Fruit fly (Drosophila melanogaster) whole organism, embryonic: ENCODE measurements around the gene drpr.

Experiments used
- Aef1 ChIP-seq: fragments of 200-800 bp; sonication (Bioruptor generic); IDR thresholded peaks from 3 replicates; pipeline ENCODE4 v1.3.6; 2022; ENCODE audit warnings: missing biosample characterization, missing genetic modification characterization
- CG11456 ChIP-seq: fragments of 200-800 bp; sonication (Bioruptor generic); IDR thresholded peaks from 3 replicates; pipeline ENCODE4 v1.3.6; 2022; ENCODE audit warnings: missing biosample characterization, missing genetic modification characterization
- CG11695 ChIP-seq: fragments of 200-800 bp; sonication (Bioruptor generic); IDR thresholded peaks from 3 replicates; pipeline ENCODE4 v1.3.6; 2022; ENCODE audit warnings: missing biosample characterization, missing genetic modification characterization
- CG11696 ChIP-seq: fragments of 200-800 bp; sonication (Bioruptor generic); IDR thresholded peaks from 2 replicates; pipeline ENCODE4 v1.3.6; 2022; ENCODE audit warnings: missing biosample characterization, missing genetic modification characterization
- CG11723 ChIP-seq: fragments of 200-800 bp; sonication (Bioruptor generic); optimal IDR thresholded peaks from 2 replicates; lab custom pipeline; 2017; ENCODE audit warnings: missing biosample characterization, mild to moderate bottlenecking, missing genetic modification characterization
- CG12391 ChIP-seq: fragments of 200-800 bp; sonication (Bioruptor generic); optimal IDR thresholded peaks from 3 replicates; lab custom pipeline; 2018; ENCODE audit warnings: missing biosample characterization, mild to moderate bottlenecking, missing genetic modification characterization, moderate library complexity
- CG12744 ChIP-seq: fragments of 200-800 bp; sonication (Bioruptor generic); optimal IDR thresholded peaks from 2 replicates; lab custom pipeline; 2016; ENCODE audit warnings: missing biosample characterization, missing genetic modification characterization
- CG15479 ChIP-seq: fragments of 200-800 bp; sonication (Bioruptor generic); optimal IDR thresholded peaks from 3 replicates; lab custom pipeline; 2019; ENCODE audit warnings: missing biosample characterization, mild to moderate bottlenecking, missing genetic modification characterization, moderate library complexity
- CG15601 ChIP-seq: fragments of 200-800 bp; sonication (Bioruptor generic); optimal IDR thresholded peaks from 3 replicates; lab custom pipeline; 2019; ENCODE audit warnings: missing biosample characterization, mild to moderate bottlenecking, missing genetic modification characterization, moderate library complexity
- CG2678 ChIP-seq: fragments of 200-800 bp; sonication (Bioruptor generic); optimal IDR thresholded peaks from 3 replicates; lab custom pipeline; 2019; ENCODE audit warnings: missing biosample characterization, mild to moderate bottlenecking, missing genetic modification characterization, moderate library complexity
- CG34376 ChIP-seq: fragments of 200-800 bp; sonication (Bioruptor generic); optimal IDR thresholded peaks from 2 replicates; lab custom pipeline; 2018; ENCODE audit warnings: missing biosample characterization, mild to moderate bottlenecking, missing genetic modification characterization
- CG3726 ChIP-seq: fragments of 200-800 bp; sonication (Bioruptor generic); IDR thresholded peaks from 3 replicates; pipeline ENCODE4, ENCODE4 v1.3.6; 2022; ENCODE audit warnings: missing biosample characterization, missing genetic modification characterization
- CG4328 ChIP-seq: fragments of 200-800 bp; sonication (Bioruptor generic); optimal IDR thresholded peaks from 3 replicates; lab custom pipeline; 2017; ENCODE audit warnings: missing biosample characterization, missing genetic modification reagents, missing genetic modification characterization
- CG5953 ChIP-seq: fragments of 200-800 bp; sonication (Bioruptor generic); IDR thresholded peaks from 2 replicates; pipeline ENCODE4 v1.3.6; 2022; ENCODE audit warnings: missing biosample characterization, missing genetic modification characterization
- CG6689 ChIP-seq: fragments of 200-800 bp; sonication (Bioruptor generic); IDR thresholded peaks from 2 replicates; pipeline ENCODE4 v1.3.6; 2022; ENCODE audit warnings: missing biosample characterization, missing genetic modification characterization
- Doc2 ChIP-seq: fragments of 200-800 bp; sonication (Bioruptor generic); IDR thresholded peaks from 2 replicates; pipeline ENCODE4 v1.3.6; 2022; ENCODE audit warnings: missing biosample characterization, missing genetic modification characterization
- E2f1 ChIP-seq: fragments of 200-800 bp; sonication (Bioruptor generic); IDR thresholded peaks from 2 replicates; pipeline ENCODE4 v1.3.6; 2022; ENCODE audit warnings: missing biosample characterization, missing genetic modification characterization
- ERR ChIP-seq: fragments of 200-800 bp; sonication (Bioruptor generic); optimal IDR thresholded peaks from 2 replicates; lab custom pipeline; 2016; ENCODE audit warnings: missing biosample characterization, missing genetic modification characterization
- MBD-R2 ChIP-seq: fragments of 200-800 bp; sonication (Bioruptor generic); IDR thresholded peaks from 2 replicates; pipeline ENCODE4 v1.3.6; 2022; ENCODE audit warnings: missing biosample characterization, missing genetic modification characterization
- Myb ChIP-seq: fragments of 200-800 bp; sonication (Bioruptor generic); optimal IDR thresholded peaks from 2 replicates; lab custom pipeline; 2016; ENCODE audit warnings: missing biosample characterization, missing genetic modification characterization
- Nf-YA ChIP-seq: fragments of 200-800 bp; sonication (Bioruptor generic); IDR thresholded peaks from 2 replicates; pipeline ENCODE4 v1.3.6; 2022; ENCODE audit warnings: missing biosample characterization, missing genetic modification characterization
- Pdp1 ChIP-seq, 2 experiments: fragments of 200-800 bp; sonication (Bioruptor generic); optimal IDR thresholded peaks; 3 replicates each; lab custom pipeline; 2016; ENCODE audit warnings: missing biosample characterization in 2 of 2, missing genetic modification characterization in 2 of 2, mild to moderate bottlenecking in 1 of 2, moderate library complexity in 1 of 2
- Sin3A ChIP-seq: fragments of >200 bp; optimal IDR thresholded peaks from 2 replicates; lab custom pipeline; 2018
- Trl ChIP-seq, 3 experiments: fragments of >200 bp in 2 of 3; fragments of 200-800 bp in 1 of 3; sonication (Bioruptor generic) in 1 of 3; optimal IDR thresholded peaks; 2 replicates in 1 of 3; 3 replicates in 2 of 3; lab custom pipeline; 2016 to 2017; ENCODE audit warnings: missing biosample characterization in 1 of 3, missing genetic modification characterization in 1 of 3
- abd-A ChIP-seq: fragments of 200-800 bp; sonication (Bioruptor generic); optimal IDR thresholded peaks from 3 replicates; lab custom pipeline; 2019; ENCODE audit warnings: missing biosample characterization, mild to moderate bottlenecking, missing genetic modification characterization, moderate library complexity
- aop ChIP-seq: fragments of 200-800 bp; sonication (Bioruptor generic); IDR thresholded peaks from 2 replicates; pipeline ENCODE4 v1.3.6; 2022; ENCODE audit warnings: missing biosample characterization, missing genetic modification characterization
- bigmax ChIP-seq: fragments of 200-800 bp; sonication (Bioruptor generic); optimal IDR thresholded peaks from 2 replicates; lab custom pipeline; 2018; ENCODE audit warnings: missing biosample characterization, mild to moderate bottlenecking, missing genetic modification characterization
- cad ChIP-seq: fragments of >200 bp; optimal IDR thresholded peaks from 2 replicates; lab custom pipeline; 2017; ENCODE audit warnings: missing biosample characterization, missing genetic modification characterization
- ci ChIP-seq: fragments of 200-800 bp; sonication (Bioruptor generic); IDR thresholded peaks from 3 replicates; pipeline ENCODE4 v1.3.6; 2022; ENCODE audit warnings: missing biosample characterization, missing genetic modification characterization
- cwo ChIP-seq: fragments of 200-800 bp; sonication (Bioruptor generic); optimal IDR thresholded peaks from 3 replicates; lab custom pipeline; 2017; ENCODE audit warnings: missing biosample characterization, missing genetic modification characterization, mild to moderate bottlenecking, moderate library complexity, missing genetic modification reagents
- dm ChIP-seq: fragments of 200-800 bp; sonication (Bioruptor generic); optimal IDR thresholded peaks from 3 replicates; lab custom pipeline; 2016; ENCODE audit warnings: missing biosample characterization, missing genetic modification characterization
- fu2 ChIP-seq: fragments of 200-800 bp; sonication (Bioruptor generic); optimal IDR thresholded peaks from 2 replicates; lab custom pipeline; 2016; ENCODE audit warnings: missing biosample characterization, missing genetic modification characterization
- gem ChIP-seq: fragments of 200-800 bp; sonication (Bioruptor generic); optimal IDR thresholded peaks from 2 replicates; lab custom pipeline; 2019; ENCODE audit warnings: missing biosample characterization, mild to moderate bottlenecking, missing genetic modification characterization, moderate library complexity
- grn ChIP-seq: fragments of 200-800 bp; sonication (Bioruptor generic); optimal IDR thresholded peaks from 3 replicates; lab custom pipeline; 2017; ENCODE audit warnings: missing biosample characterization, missing genetic modification characterization
- gro ChIP-seq: fragments of 200-800 bp; sonication (Bioruptor generic); optimal IDR thresholded peaks from 2 replicates; lab custom pipeline; 2016; ENCODE audit warnings: missing biosample characterization, missing genetic modification characterization
- kah ChIP-seq: fragments of 200-800 bp; sonication (Bioruptor generic); optimal IDR thresholded peaks from 2 replicates; lab custom pipeline; 2018; ENCODE audit warnings: missing biosample characterization, mild to moderate bottlenecking, missing genetic modification characterization
- ken ChIP-seq: fragments of 200-800 bp; sonication (Bioruptor generic); IDR thresholded peaks from 3 replicates; pipeline ENCODE4 v1.3.6; 2022; ENCODE audit warnings: missing biosample characterization, missing genetic modification characterization
- klu ChIP-seq: fragments of 200-800 bp; sonication (Bioruptor generic); IDR thresholded peaks from 2 replicates; pipeline ENCODE4 v1.3.6; 2022; ENCODE audit warnings: missing biosample characterization, missing genetic modification characterization
- yki ChIP-seq: fragments of >200 bp; optimal IDR thresholded peaks from 3 replicates; lab custom pipeline; 2018
- zen2 ChIP-seq: fragments of 200-800 bp; sonication (Bioruptor generic); IDR thresholded peaks from 3 replicates; pipeline ENCODE4 v1.3.6; 2022; ENCODE audit warnings: missing biosample characterization, missing genetic modification characterization; ENCODE audit not compliant: partially characterized antibody

Gene drpr

dm6 chr3L:1727431-1727830 is 3.5 kb downstream of the drpr start (continued):
- TF ChIP-seq kah (GFP tag; lab: Kevin White, UChicago) (no peak), ERR (GFP tag; lab: Kevin White, UChicago) (no peak), CG15601 (tag; lab: Kevin White, UChicago) (no peak)
- TF ChIP-seq, all 482 proteins: peak for 2

dm6 chr3L:1726747-1727146 is 4.2 kb downstream of the drpr start:
- no peak for TF ChIP-seq CG11695
- TF ChIP-seq CG2678 (tag; lab: Kevin White, UChicago), result no peak
- no peak for TF ChIP-seq CG34376 (GFP tag; lab: Kevin White, UChicago)
- TF ChIP-seq aop, result no peak
- TF ChIP-seq abd-A (tag; lab: Kevin White, UChicago), result no peak
- no peak for TF ChIP-seq klu (GFP tag; lab: Robert Waterston, UW)
- no peak for TF ChIP-seq CG11696 (GFP tag; lab: Robert Waterston, UW)
- peak; percentile 57 for TF ChIP-seq CG15479
- no peak for TF ChIP-seq dm (GFP tag; lab: Kevin White, UChicago)
- TF ChIP-seq Sin3A (lab: Kevin White, UChicago), result no peak
- no peak for TF ChIP-seq ci (GFP tag; lab: Robert Waterston, UW)
- TF ChIP-seq Myb (GFP tag; lab: Kevin White, UChicago), result no peak
- TF ChIP-seq Nf-YA (GFP tag; lab: Robert Waterston, UW), result no peak
- TF ChIP-seq grn, result peak; percentile 20
- no peak for TF ChIP-seq CG12391 (tag; lab: Kevin White, UChicago)
- no peak for TF ChIP-seq cad (GFP tag; lab: Kevin White, UChicago)
- peak in 1 of 2 experiments; percentile 2 for TF ChIP-seq Pdp1 (GFP tag; optimal IDR thresholded peaks at IDR 0.05; lab: Kevin White, UChicago)
- no peak for TF ChIP-seq bigmax (GFP tag; lab: Kevin White, UChicago)
- TF ChIP-seq Aef1 (GFP tag; lab: Robert Waterston, UW), result no peak
- no peak for TF ChIP-seq CG11723
- no peak for TF ChIP-seq CG12744 (GFP tag; lab: Kevin White, UChicago)
- TF ChIP-seq cwo (GFP tag; lab: Kevin White, UChicago), result peak; percentile 16
- no peak for TF ChIP-seq E2f1
- no peak for TF ChIP-seq CG5953
- TF ChIP-seq Doc2 (GFP tag; lab: Robert Waterston, UW), result no peak
- no peak for TF ChIP-seq gem
- no peak for TF ChIP-seq ken
- no peak for TF ChIP-seq yki (lab: Kevin White, UChicago)
- TF ChIP-seq zen2, result no peak
- TF ChIP-seq fu2 (GFP tag; lab: Kevin White, UChicago), result no peak
- no peak for TF ChIP-seq CG3726 (GFP tag; lab: Robert Waterston, UW)
- TF ChIP-seq CG6689 (GFP tag; lab: Robert Waterston, UW), result no peak
- TF ChIP-seq, all 482 proteins: peak for 4

dm6 chr3L:1724090-1724489 is 6.8 kb downstream of the drpr start, which contains the start of gene CG12035:
TSS of gene CG12035 (plus strand) at chr3L:1724390.
- TF ChIP-seq gro (GFP tag; lab: Kevin White, UChicago), result no peak
- no peak for TF ChIP-seq CG4328 (GFP tag; lab: Kevin White, UChicago)
- TF ChIP-seq Pdp1 (GFP tag; optimal IDR thresholded peaks at IDR 0.05; lab: Kevin White, UChicago), result no peak
- TF ChIP-seq CG11456 (GFP tag; lab: Robert Waterston, UW), result no peak
- TF ChIP-seq MBD-R2 (GFP tag; lab: Robert Waterston, UW), result no peak
- no peak for TF ChIP-seq Trl (optimal IDR thresholded peaks at IDR 0.05; lab: Kevin White, UChicago)
- TF ChIP-seq Trl (GFP tag; optimal IDR thresholded peaks at IDR 0.05; lab: Kevin White, UChicago), result no peak
